Worm (Caenorhabditis elegans) whole organism, mixed stage, embryonic: ENCODE results near the gene F53F4.17.
A peak's percentile ranks its signal among the peaks of the same experiment; 100 is the strongest.

Experiments
- M03D4.4 ChIP-seq: sonication (generic microtip); optimal IDR thresholded peaks from 2 replicates; lab custom pipeline; 2017; ENCODE audit warnings: mild to moderate bottlenecking, missing genetic modification characterization, missing compliant biosample characterization
- blmp-1 ChIP-seq: fragments of 150-350 bp; optimal IDR thresholded peaks from 2 replicates; lab custom pipeline; 2014; ENCODE audit warnings: missing biosample characterization, missing genetic modification characterization
- ceh-39 ChIP-seq: fragments of 150-350 bp; optimal IDR thresholded peaks from 2 replicates; lab custom pipeline; 2014; ENCODE audit warnings: missing biosample characterization, missing genetic modification characterization
- ceh-43 ChIP-seq: fragments of 200-800 bp; sonication (Bioruptor generic); optimal IDR thresholded peaks from 2 replicates; lab custom pipeline; 2018; ENCODE audit warnings: mild to moderate bottlenecking, missing genetic modification characterization, moderate library complexity, missing compliant biosample characterization
- ces-1 ChIP-seq: fragments of 150-350 bp; optimal IDR thresholded peaks from 2 replicates; lab custom pipeline; 2014; ENCODE audit warnings: missing biosample characterization, missing genetic modification reagents, missing genetic modification characterization
- cnd-1 ChIP-seq: fragments of 200-800 bp; sonication (Bioruptor generic); optimal IDR thresholded peaks from 2 replicates; lab custom pipeline; 2018; ENCODE audit warnings: mild to moderate bottlenecking, missing genetic modification characterization, missing compliant biosample characterization
- drap-1 ChIP-seq: fragments of 200-800 bp; sonication (Bioruptor generic); optimal IDR thresholded peaks from 3 replicates; lab custom pipeline; 2018; ENCODE audit warnings: mild to moderate bottlenecking, missing genetic modification characterization, missing compliant biosample characterization
- elt-1 ChIP-seq: sonication (generic microtip); optimal IDR thresholded peaks from 2 replicates; lab custom pipeline; 2017; ENCODE audit warnings: missing genetic modification characterization, mild to moderate bottlenecking, missing compliant biosample characterization, antibody characterized with exemption, moderate library complexity, borderline replicate concordance; ENCODE audit not compliant: insufficient read depth
- elt-3 ChIP-seq: fragments of 150-350 bp; optimal IDR thresholded peaks from 2 replicates; lab custom pipeline; 2014; ENCODE audit warnings: missing biosample characterization, missing genetic modification characterization
- flh-1 ChIP-seq: fragments of 200-800 bp; sonication (Bioruptor generic); optimal IDR thresholded peaks from 2 replicates; lab custom pipeline; 2018; ENCODE audit warnings: mild to moderate bottlenecking, missing genetic modification characterization, moderate library complexity, missing compliant biosample characterization
- ham-2 ChIP-seq: fragments of 200-800 bp; sonication (Bioruptor generic); optimal IDR thresholded peaks from 2 replicates; lab custom pipeline; 2018; ENCODE audit warnings: mild to moderate bottlenecking, missing genetic modification characterization, missing compliant biosample characterization
- hlh-1 ChIP-seq: fragments of 150-350 bp; optimal IDR thresholded peaks from 2 replicates; lab custom pipeline; 2014; ENCODE audit warnings: missing biosample characterization, missing genetic modification reagents, missing genetic modification characterization
- lin-13 ChIP-seq: fragments of 150-350 bp; optimal IDR thresholded peaks from 2 replicates; lab custom pipeline; 2014; ENCODE audit warnings: missing biosample characterization, missing genetic modification characterization
- lin-32 ChIP-seq: fragments of 200-800 bp; sonication (Bioruptor generic); optimal IDR thresholded peaks from 2 replicates; lab custom pipeline; 2018; ENCODE audit warnings: mild to moderate bottlenecking, missing genetic modification characterization, missing compliant biosample characterization
- mab-5 ChIP-seq: fragments of 150-350 bp; optimal IDR thresholded peaks from 2 replicates; lab custom pipeline; 2014; ENCODE audit warnings: missing biosample characterization, missing genetic modification characterization
- mep-1 ChIP-seq: fragments of 150-350 bp; optimal IDR thresholded peaks from 2 replicates; lab custom pipeline; 2017; ENCODE audit warnings: missing biosample characterization, missing genetic modification reagents, missing genetic modification characterization, inconsistent platforms
- nhr-12 ChIP-seq: fragments of 150-350 bp; optimal IDR thresholded peaks from 2 replicates; lab custom pipeline; 2014; ENCODE audit warnings: missing biosample characterization, missing genetic modification characterization
- nhr-237 ChIP-seq: fragments of 150-350 bp; optimal IDR thresholded peaks from 2 replicates; lab custom pipeline; 2014; ENCODE audit warnings: missing biosample characterization, missing genetic modification characterization
- nhr-76 ChIP-seq: sonication (generic microtip); optimal IDR thresholded peaks from 2 replicates; lab custom pipeline; 2017; ENCODE audit warnings: missing biosample characterization, missing genetic modification characterization
- pha-4 ChIP-seq: fragments of 150-350 bp; optimal IDR thresholded peaks from 2 replicates; lab custom pipeline; 2018; ENCODE audit warnings: missing biosample characterization, missing genetic modification reagents, missing genetic modification characterization
- sem-2 ChIP-seq: fragments of 200-800 bp; sonication (Bioruptor generic); optimal IDR thresholded peaks from 2 replicates; lab custom pipeline; 2018; ENCODE audit warnings: mild to moderate bottlenecking, missing genetic modification characterization, missing compliant biosample characterization
- snpc-4 ChIP-seq: fragments of 150-350 bp; optimal IDR thresholded peaks from 2 replicates; lab custom pipeline; 2014; ENCODE audit warnings: missing biosample characterization, missing genetic modification characterization
- sptf-1 ChIP-seq: sonication (generic microtip); optimal IDR thresholded peaks from 2 replicates; lab custom pipeline; 2017; ENCODE audit warnings: mild to moderate bottlenecking, missing genetic modification characterization, moderate library complexity, missing compliant biosample characterization
- tbx-8 ChIP-seq: fragments of 200-800 bp; sonication (Bioruptor generic); optimal IDR thresholded peaks from 2 replicates; lab custom pipeline; 2018; ENCODE audit warnings: mild to moderate bottlenecking, missing genetic modification characterization, moderate library complexity, missing compliant biosample characterization
- unc-120 ChIP-seq: sonication (generic microtip); optimal IDR thresholded peaks from 2 replicates; lab custom pipeline; 2017; ENCODE audit warnings: missing genetic modification characterization, missing compliant biosample characterization; ENCODE audit not compliant: poor library complexity, severe bottlenecking
- unc-39 ChIP-seq: fragments of 150-350 bp; optimal IDR thresholded peaks from 2 replicates; lab custom pipeline; 2014; ENCODE audit warnings: missing biosample characterization, missing genetic modification characterization
- unc-62 ChIP-seq: fragments of 150-350 bp; optimal IDR thresholded peaks from 2 replicates; lab custom pipeline; 2014; ENCODE audit warnings: missing biosample characterization, missing genetic modification reagents, missing genetic modification characterization
- zip-8 ChIP-seq: fragments of 150-350 bp; optimal IDR thresholded peaks from 2 replicates; lab custom pipeline; 2014; ENCODE audit warnings: missing biosample characterization, missing genetic modification characterization

Gene F53F4.17

DNA sequence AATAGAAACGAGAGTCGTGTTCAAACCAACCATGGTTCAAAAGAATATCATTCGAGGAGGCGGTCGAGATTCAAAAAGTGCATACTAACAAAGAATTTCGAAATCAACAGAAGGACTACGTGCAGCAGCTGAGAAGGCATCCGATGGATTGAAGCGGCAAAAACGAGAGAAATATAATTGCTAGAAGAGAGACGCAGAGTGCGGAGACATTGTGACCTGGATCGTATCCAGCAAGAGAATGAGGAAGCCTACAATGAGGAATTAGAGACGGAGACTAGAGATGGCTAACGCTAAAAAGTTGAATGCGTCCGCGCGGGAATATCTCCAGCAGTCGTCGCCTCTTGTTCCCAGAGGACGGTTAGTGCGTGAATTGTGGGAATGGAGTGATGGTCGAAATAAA is 21.8 kb downstream of the F53F4.17 start:
- TF ChIP-seq sem-2 (no peak), ceh-43 (GFP tag; lab: Kevin White, UChicago) (no peak), flh-1 (GFP tag; lab: Kevin White, UChicago) (no peak), ceh-39 (no peak), sptf-1 (tag; lab: Kevin White, UChicago) (no peak), cnd-1 (tag; lab: Kevin White, UChicago) (no peak), ham-2 (GFP tag; lab: Kevin White, UChicago) (peak; percentile 93)

DNA sequence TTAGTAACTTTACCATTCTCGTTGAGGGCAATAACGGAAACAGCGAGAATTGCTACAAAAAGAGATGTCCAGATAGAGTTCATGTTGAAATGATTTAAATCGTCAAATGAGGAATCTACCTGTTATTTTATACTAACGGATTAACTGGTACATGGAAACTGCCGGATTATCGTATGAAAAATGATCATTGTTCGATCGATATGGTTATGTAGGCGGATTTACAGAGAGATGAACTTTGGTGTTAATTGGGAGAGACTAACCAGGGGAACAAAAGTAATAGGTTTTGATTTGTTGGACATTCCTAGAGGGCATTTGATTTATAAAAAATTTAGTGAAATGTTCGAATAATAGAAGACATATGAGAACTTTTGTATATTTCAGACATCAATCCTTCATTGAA is 23.8 kb downstream of the F53F4.17 start, which contains the start of gene spig-9:
spig-9 (minus strand) TSS at position 101 of the 400 bp plus-strand sequence.
- TF ChIP-seq elt-3 (no peak), ham-2 (GFP tag; lab: Kevin White, UChicago) (no peak), unc-120 (tag; lab: Kevin White, UChicago) (no peak), blmp-1 (tag; lab: Kevin White, UChicago) (no peak), sptf-1 (tag; lab: Kevin White, UChicago) (no peak), ces-1 (no peak), cnd-1 (tag; lab: Kevin White, UChicago) (no peak), nhr-237 (tag; lab: Kevin White, UChicago) (no peak), sem-2 (no peak), flh-1 (GFP tag; lab: Kevin White, UChicago) (no peak), elt-1 (tag; lab: Kevin White, UChicago) (no peak), unc-62 (GFP tag; lab: Kevin White, UChicago) (no peak), lin-32 (GFP tag; lab: Kevin White, UChicago) (no peak), unc-39 (tag; lab: Kevin White, UChicago) (no peak), snpc-4 (tag; lab: Kevin White, UChicago) (no peak), hlh-1 (tag; lab: Kevin White, UChicago) (no peak), pha-4 (tag; lab: Kevin White, UChicago) (no peak), zip-8 (tag; lab: Kevin White, UChicago) (no peak), lin-13 (tag; lab: Kevin White, UChicago) (no peak), ceh-43 (GFP tag; lab: Kevin White, UChicago) (no peak)

- TF ChIP-seq mab-5 (tag; lab: Kevin White, UChicago) (no peak), ceh-43 (GFP tag; lab: Kevin White, UChicago) (no peak), unc-39 (tag; lab: Kevin White, UChicago) (no peak), lin-13 (tag; lab: Kevin White, UChicago) (no peak), M03D4.4 (no peak), blmp-1 (tag; lab: Kevin White, UChicago) (no peak), ham-2 (GFP tag; lab: Kevin White, UChicago) (no peak), sem-2 (no peak), tbx-8 (GFP tag; lab: Kevin White, UChicago) (no peak), ceh-39 (no peak), drap-1 (GFP tag; lab: Kevin White, UChicago) (no peak), hlh-1 (tag; lab: Kevin White, UChicago) (no peak), flh-1 (GFP tag; lab: Kevin White, UChicago) (no peak), nhr-12 (tag; lab: Kevin White, UChicago) (no peak), unc-120 (tag; lab: Kevin White, UChicago) (no peak), unc-62 (GFP tag; lab: Kevin White, UChicago) (no peak), sptf-1 (tag; lab: Kevin White, UChicago) (no peak)
Measured at ce11 chrV:13613870-13614269, 25.9 kb downstream of the F53F4.17 start, which contains the start of gene F53F4.7. Gene F53F4.7 (minus strand): TSS chrV:13613970.

- TF ChIP-seq cnd-1 (tag; lab: Kevin White, UChicago) (no peak), lin-32 (GFP tag; lab: Kevin White, UChicago) (no peak), pha-4 (tag; lab: Kevin White, UChicago) (no peak), ceh-43 (GFP tag; lab: Kevin White, UChicago) (no peak), nhr-237 (tag; lab: Kevin White, UChicago) (no peak), mab-5 (tag; lab: Kevin White, UChicago) (no peak), lin-13 (tag; lab: Kevin White, UChicago) (no peak), unc-120 (tag; lab: Kevin White, UChicago) (no peak), elt-1 (tag; lab: Kevin White, UChicago) (no peak), unc-62 (GFP tag; lab: Kevin White, UChicago) (no peak), ham-2 (GFP tag; lab: Kevin White, UChicago) (no peak), sptf-1 (tag; lab: Kevin White, UChicago) (no peak), nhr-76 (tag; lab: Kevin White, UChicago) (no peak), blmp-1 (tag; lab: Kevin White, UChicago) (no peak), mep-1 (tag; lab: Kevin White, UChicago) (no peak), tbx-8 (GFP tag; lab: Kevin White, UChicago) (no peak), unc-39 (tag; lab: Kevin White, UChicago) (no peak)
Measured at ce11 chrV:13619752-13620151, 31.8 kb downstream of the F53F4.17 start, which contains the start of gene srd-11. Gene srd-11 (minus strand): TSS chrV:13619852.
